Worm (Caenorhabditis elegans): ENCODE data around the gene smcr-8.

DNA sequence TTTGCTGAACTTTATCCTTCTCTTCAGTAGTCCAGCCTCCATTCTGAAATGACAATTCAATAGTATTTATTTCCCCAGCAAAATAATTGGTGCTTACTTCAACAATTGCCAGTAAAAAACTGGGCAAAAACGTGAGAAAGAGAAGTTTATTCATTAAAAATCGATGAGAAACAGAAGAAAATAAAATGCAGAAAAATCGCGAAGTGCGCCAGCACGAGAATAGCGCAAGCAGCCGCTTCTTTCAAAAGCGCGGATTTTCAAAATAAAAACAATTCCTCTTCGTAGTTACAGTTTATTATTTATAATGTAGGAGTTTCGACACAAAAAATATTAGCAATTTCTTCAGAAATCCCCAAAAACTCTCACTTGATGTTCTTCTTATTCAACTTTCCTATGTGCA, 36.3 kb upstream of the smcr-8 start, which contains the start of gene C27F2.9:
- TF ChIP-seq lin-1 (GFP tag; IDR thresholded peaks at IDR 0.05) (no peak), nhr-42 (GFP tag; IDR thresholded peaks at IDR 0.05) (peak; percentile 88), Y48G9A.11 (GFP tag; IDR thresholded peaks at IDR 0.05) (no peak), skn-1 (tag; optimal IDR thresholded peaks at IDR 0.05) (no peak), ZK546.5 (tag; optimal IDR thresholded peaks at IDR 0.05) (no peak), unc-62 (GFP tag; optimal IDR thresholded peaks at IDR 0.05 in 1 of 2) (peak in 1 of 2 experiments; percentile 98), unc-62 (tag; optimal IDR thresholded peaks at IDR 0.05) (no peak), mdl-1 (tag; optimal IDR thresholded peaks at IDR 0.05) (peak in 1 of 2 experiments; percentile 2), madf-9 (GFP tag; conservative IDR thresholded peaks at IDR 0.05) (no peak)
